Fruit fly (Drosophila melanogaster) whole organism, pupa: ENCODE data around the gene Plap.

Experiments used
- CG10348 ChIP-seq: fragments of 200-800 bp; sonication (Bioruptor generic); IDR thresholded peaks from 2 replicates; pipeline ENCODE4 v1.3.6; 2022; ENCODE audit warnings: missing biosample characterization, missing genetic modification characterization
- CG12605 ChIP-seq: fragments of 200-800 bp; sonication (Bioruptor generic); IDR thresholded peaks from 2 replicates; pipeline ENCODE4 v1.3.6; 2022; ENCODE audit warnings: missing biosample characterization, missing genetic modification characterization
- CG13204 ChIP-seq: fragments of 200-800 bp; sonication (Bioruptor generic); optimal IDR thresholded peaks from 2 replicates; lab custom pipeline; 2018; ENCODE audit warnings: missing biosample characterization, mild to moderate bottlenecking, missing genetic modification characterization, moderate library complexity
- CG14655 ChIP-seq: fragments of 200-800 bp; sonication (Bioruptor generic); optimal IDR thresholded peaks from 3 replicates; lab custom pipeline; 2017; ENCODE audit warnings: mild to moderate bottlenecking, missing biosample characterization, missing genetic modification reagents, missing genetic modification characterization
- CG15710 ChIP-seq: fragments of 200-800 bp; sonication (Bioruptor generic); optimal IDR thresholded peaks from 2 replicates; lab custom pipeline; 2018; ENCODE audit warnings: missing biosample characterization, mild to moderate bottlenecking, missing genetic modification characterization, moderate library complexity
- CG17806 ChIP-seq: fragments of 200-800 bp; sonication (Bioruptor generic); optimal IDR thresholded peaks from 2 replicates; lab custom pipeline; 2018; ENCODE audit warnings: missing biosample characterization, mild to moderate bottlenecking, missing genetic modification characterization, moderate library complexity
- CG32121 ChIP-seq: fragments of 200-800 bp; sonication (Bioruptor generic); IDR thresholded peaks from 2 replicates; pipeline ENCODE4 v1.3.6; 2022; ENCODE audit warnings: missing biosample characterization, missing genetic modification characterization
- CG34367 ChIP-seq: fragments of 200-800 bp; sonication (Bioruptor generic); optimal IDR thresholded peaks from 2 replicates; lab custom pipeline; 2018; ENCODE audit warnings: missing biosample characterization, mild to moderate bottlenecking, missing genetic modification characterization
- CG4496 ChIP-seq: fragments of 200-800 bp; sonication (Bioruptor generic); IDR thresholded peaks from 3 replicates; pipeline ENCODE4 v1.3.6; 2022; ENCODE audit warnings: missing biosample characterization, missing genetic modification characterization
- CG8159 ChIP-seq: fragments of 200-800 bp; sonication (Bioruptor generic); optimal IDR thresholded peaks from 3 replicates; lab custom pipeline; 2018; ENCODE audit warnings: missing biosample characterization, mild to moderate bottlenecking, missing genetic modification characterization, moderate library complexity
- CG8301 ChIP-seq: fragments of 200-800 bp; sonication (Bioruptor generic); optimal IDR thresholded peaks from 2 replicates; lab custom pipeline; 2018; ENCODE audit warnings: missing biosample characterization, mild to moderate bottlenecking, missing genetic modification characterization
- CG9948 ChIP-seq: fragments of 200-800 bp; sonication (Bioruptor generic); optimal IDR thresholded peaks from 2 replicates; lab custom pipeline; 2018; ENCODE audit warnings: missing biosample characterization, mild to moderate bottlenecking, missing genetic modification characterization, moderate library complexity
- D1 ChIP-seq: fragments of 200-800 bp; sonication (Bioruptor generic); optimal IDR thresholded peaks from 2 replicates; lab custom pipeline; 2018; ENCODE audit warnings: missing biosample characterization, mild to moderate bottlenecking, missing genetic modification characterization, moderate library complexity
- EcR ChIP-seq: fragments of 200-800 bp; sonication (Bioruptor generic); optimal IDR thresholded peaks from 3 replicates; lab custom pipeline; 2019; ENCODE audit warnings: missing biosample characterization, missing genetic modification characterization, mild to moderate bottlenecking, moderate library complexity, missing genetic modification reagents
- Ets98B ChIP-seq: fragments of 200-800 bp; sonication (Bioruptor generic); IDR thresholded peaks from 2 replicates; pipeline ENCODE4 v1.3.6; 2022; ENCODE audit warnings: missing biosample characterization, missing genetic modification characterization
- Pif1A ChIP-seq: fragments of 200-800 bp; sonication (Bioruptor generic); optimal IDR thresholded peaks from 3 replicates; lab custom pipeline; 2016; ENCODE audit warnings: missing biosample characterization, missing genetic modification characterization
- Pif1B ChIP-seq: fragments of 200-800 bp; sonication (Bioruptor generic); optimal IDR thresholded peaks from 3 replicates; lab custom pipeline; 2016; ENCODE audit warnings: missing biosample characterization, missing genetic modification characterization
- Snoo ChIP-seq: fragments of 200-800 bp; sonication (Bioruptor generic); optimal IDR thresholded peaks from 3 replicates; lab custom pipeline; 2017; ENCODE audit warnings: missing biosample characterization, mild to moderate bottlenecking, missing genetic modification characterization, inconsistent platforms
- fd96Ca ChIP-seq: fragments of 200-800 bp; sonication (Bioruptor generic); IDR thresholded peaks from 3 replicates; pipeline ENCODE4 v1.3.6; 2022; ENCODE audit warnings: missing biosample characterization, missing genetic modification characterization
- gl ChIP-seq: fragments of 200-800 bp; sonication (Bioruptor generic); optimal IDR thresholded peaks from 2 replicates; lab custom pipeline; 2018; ENCODE audit warnings: missing biosample characterization, mild to moderate bottlenecking, missing genetic modification characterization
- rn ChIP-seq: fragments of 200-800 bp; sonication (Bioruptor generic); IDR thresholded peaks from 2 replicates; pipeline ENCODE4 v1.3.6; 2022; ENCODE audit warnings: missing biosample characterization, missing genetic modification characterization

The Plap gene

DNA sequence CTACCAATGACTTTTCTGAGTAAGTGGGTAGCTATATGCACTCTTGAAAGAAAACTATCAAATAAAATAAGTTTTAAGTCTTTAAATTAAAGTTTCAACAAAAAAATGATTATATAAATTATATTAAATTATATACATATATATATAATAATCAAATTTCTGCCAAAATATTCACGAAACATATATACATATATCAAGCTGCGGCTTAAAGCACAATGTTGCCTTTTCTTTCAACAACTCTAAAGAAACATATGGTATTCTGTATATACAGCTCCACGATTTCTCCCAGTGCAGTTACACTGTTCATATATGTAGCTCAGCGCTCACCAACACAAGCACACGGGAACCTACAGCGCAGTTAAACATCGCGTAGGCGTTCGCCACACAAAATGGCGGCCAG lies 34.7 kb downstream of the Plap start:
- TF ChIP-seq Snoo (tag; lab: Kevin White, UChicago) (no peak), CG8159 (tag; lab: Kevin White, UChicago) (peak; percentile 36), CG14655 (GFP tag; lab: Kevin White, UChicago) (peak; percentile 29), CG15710 (tag; lab: Kevin White, UChicago) (peak; percentile 25), CG4496 (no peak), Ets98B (GFP tag; lab: Robert Waterston, UW) (no peak), CG8301 (tag; lab: Kevin White, UChicago) (no peak), CG32121 (GFP tag; lab: Robert Waterston, UW) (no peak), CG9948 (tag; lab: Kevin White, UChicago) (peak; percentile 29), D1 (tag; lab: Kevin White, UChicago) (no peak)

- no peak for TF ChIP-seq CG8159 (tag; lab: Kevin White, UChicago)
- TF ChIP-seq CG13204: peak; percentile 23
- peak; percentile 2 for TF ChIP-seq CG17806
These were observed 36.0 kb downstream of the Plap start, which contains the start of the genes Iris and CG4577 for dm6 chr2L:1134011-1134743. TSS of gene Iris (minus strand) at chr2L:1134098. TSS of gene CG4577 (plus strand) at chr2L:1134693.

DNA sequence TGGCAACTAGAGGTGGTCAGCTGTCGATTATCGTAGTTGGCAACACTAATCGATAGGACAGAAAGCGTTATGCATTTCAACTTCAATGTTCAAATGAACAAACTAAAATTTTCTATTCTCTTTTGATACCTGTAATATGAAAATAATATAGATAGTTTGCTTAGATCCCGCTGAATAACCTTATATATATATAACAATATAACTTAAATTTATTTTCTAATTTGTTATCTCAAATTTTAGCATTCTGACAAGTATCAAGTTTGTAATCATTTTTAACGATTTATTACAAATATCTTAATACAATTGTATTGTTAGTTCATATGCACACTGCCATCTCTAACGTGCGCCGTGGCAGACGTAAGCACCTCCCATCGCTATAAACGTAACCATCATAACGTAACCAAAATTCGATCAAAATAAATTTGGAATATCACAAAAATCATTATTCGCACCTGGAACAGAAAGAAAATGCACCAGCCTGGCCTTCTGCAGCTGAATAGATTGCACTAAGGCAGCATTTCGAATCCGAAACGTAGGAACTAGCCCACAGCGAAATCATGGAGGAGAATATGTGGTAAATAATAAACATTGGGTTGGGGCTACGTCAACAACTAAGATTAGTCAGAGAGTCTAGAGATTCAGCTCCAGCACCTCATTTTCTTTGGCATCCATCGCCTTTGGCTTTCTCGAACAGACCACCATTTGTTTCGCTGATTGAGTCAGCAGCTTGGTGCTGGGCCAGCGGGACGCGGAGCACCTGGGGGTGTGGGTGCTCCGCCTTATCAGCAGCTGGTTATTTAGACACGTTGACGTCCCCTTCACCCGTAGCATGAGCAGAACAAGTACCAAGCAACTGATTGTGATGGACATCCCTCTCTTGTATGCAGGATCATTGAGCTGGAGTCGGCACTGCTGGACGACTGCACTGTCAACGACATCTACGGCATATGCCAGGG lies 41.0 kb downstream of the Plap start, which contains the start of the genes Pino and TBC1D23:
Pino (minus strand) TSS at position 22 of the 956 bp plus-strand sequence.
TBC1D23 (plus strand) TSS at position 385 of the 956 bp plus-strand sequence.
- no peak for TF ChIP-seq CG10348
- TF ChIP-seq gl (tag; lab: Kevin White, UChicago): no peak
- TF ChIP-seq CG15710 (tag; lab: Kevin White, UChicago): peak; percentile 69
- peak; percentile 45; the same call in 1 of the 3 replicates for TF ChIP-seq fd96Ca (GFP tag; lab: Robert Waterston, UW)
- peak; percentile 66 for TF ChIP-seq CG32121 (GFP tag; lab: Robert Waterston, UW)
- peak; percentile 59 for TF ChIP-seq Ets98B (GFP tag; lab: Robert Waterston, UW)
- TF ChIP-seq CG34367 (tag; lab: Kevin White, UChicago): peak; percentile 59
- TF ChIP-seq CG17806: peak; percentile 59
- peak; percentile 73 for TF ChIP-seq CG4496
- peak; percentile 69 for TF ChIP-seq CG14655 (GFP tag; lab: Kevin White, UChicago)
- TF ChIP-seq CG8159 (tag; lab: Kevin White, UChicago): peak; percentile 72
- no peak for TF ChIP-seq Pif1A (GFP tag; lab: Kevin White, UChicago)
- TF ChIP-seq CG12605: 0 out of 2 replicates have a peak, but pooled peaks have one; percentile 18
- peak; percentile 47 for TF ChIP-seq Snoo (tag; lab: Kevin White, UChicago)
- peak; percentile 58 for TF ChIP-seq CG8301 (tag; lab: Kevin White, UChicago)
- 0 out of 2 replicates have a peak, but pooled peaks have one; percentile 18 for TF ChIP-seq rn (GFP tag; lab: Robert Waterston, UW)
- TF ChIP-seq EcR (GFP tag; lab: Kevin White, UChicago): no peak
- no peak for TF ChIP-seq D1 (tag; lab: Kevin White, UChicago)
- TF ChIP-seq Pif1B (GFP tag; lab: Kevin White, UChicago): peak; percentile 48
- TF ChIP-seq CG13204: no peak
- peak; percentile 68 for TF ChIP-seq CG9948 (tag; lab: Kevin White, UChicago)

dm6 chr2L:1128344-1128931 lies 41.7 kb downstream of the Plap start:
- TF ChIP-seq CG12605: no peak

dm6 chr2L:1127434-1128089 lies 42.6 kb downstream of the Plap start:
- no peak for TF ChIP-seq CG14655 (GFP tag; lab: Kevin White, UChicago)
- TF ChIP-seq CG10348: no peak

dm6 chr2L:1126527-1126926 lies 43.6 kb downstream of the Plap start:
- TF ChIP-seq EcR (GFP tag; lab: Kevin White, UChicago) (no peak), gl (tag; lab: Kevin White, UChicago) (no peak), CG17806 (no peak), D1 (tag; lab: Kevin White, UChicago) (no peak), CG8301 (tag; lab: Kevin White, UChicago) (no peak), CG10348 (no peak), Pif1B (GFP tag; lab: Kevin White, UChicago) (no peak), rn (GFP tag; lab: Robert Waterston, UW) (no peak), Ets98B (GFP tag; lab: Robert Waterston, UW) (no peak), CG9948 (tag; lab: Kevin White, UChicago) (no peak), CG8159 (tag; lab: Kevin White, UChicago) (no peak), Snoo (tag; lab: Kevin White, UChicago) (no peak)
